Worm (Caenorhabditis elegans): ENCODE data around the gene cdh-3.

cdh-3 gene

DNA sequence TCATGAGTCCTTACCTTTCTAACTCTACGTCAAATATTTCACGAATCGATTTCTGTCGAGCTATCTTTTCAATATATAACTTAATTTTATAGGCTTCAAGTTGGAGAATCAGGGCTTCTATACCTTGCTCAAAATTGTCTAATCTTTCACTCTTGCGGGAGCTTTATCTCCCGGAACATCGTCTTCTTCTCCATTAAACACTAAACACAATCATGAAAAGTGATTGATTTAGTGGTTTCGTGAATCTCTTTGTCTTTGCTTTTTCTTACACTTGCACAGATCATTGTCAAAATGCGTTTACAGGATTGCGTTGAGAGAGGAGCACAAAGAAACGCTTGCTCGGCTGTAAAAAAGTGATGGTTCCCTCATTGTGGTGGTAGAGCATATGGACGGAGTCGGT is 34.2 kb upstream of the cdh-3 start:
- TF ChIP-seq mab-5 (tag; optimal IDR thresholded peaks at IDR 0.05) (peak; percentile 64), unc-55 (GFP tag; optimal IDR thresholded peaks at IDR 0.05) (no peak), Y55F3AM.14 (GFP tag; optimal IDR thresholded peaks at IDR 0.05) (no peak)

DNA sequence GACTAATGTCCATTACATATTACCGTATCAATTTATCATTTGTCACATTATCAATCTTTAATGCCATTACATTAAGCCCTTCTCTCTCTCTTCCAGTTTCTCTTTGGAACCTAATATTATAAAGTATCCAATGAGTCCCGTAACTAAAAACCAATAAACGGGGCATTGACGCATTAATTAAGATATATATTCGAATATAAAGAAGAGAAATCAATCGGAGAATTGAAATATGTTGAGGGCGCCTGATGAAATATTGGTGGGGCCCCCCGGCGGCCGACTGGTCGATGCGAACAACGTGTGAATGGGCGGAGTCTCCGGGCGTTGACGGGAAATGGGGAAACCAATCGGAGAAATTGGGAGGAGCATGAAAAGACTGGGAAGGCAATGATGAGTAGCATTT is 30.0 kb upstream of the cdh-3 start:
- TF ChIP-seq elt-3 (tag; optimal IDR thresholded peaks at IDR 0.05), result no peak
- TF ChIP-seq zag-1 (tag; optimal IDR thresholded peaks at IDR 0.05), result no peak
- TF ChIP-seq C34F6.9 (tag; optimal IDR thresholded peaks at IDR 0.05), result peak; percentile 6
- TF ChIP-seq nhr-25 (tag; optimal IDR thresholded peaks at IDR 0.05), result peak; percentile 9
- no peak for TF ChIP-seq mbf-1 (tag; optimal IDR thresholded peaks at IDR 0.05)
- TF ChIP-seq unc-55 (GFP tag; optimal IDR thresholded peaks at IDR 0.05), result no peak
- peak in 1 of 2 experiments; percentile 68 for TF ChIP-seq lsy-2 (tag; optimal IDR thresholded peaks at IDR 0.05)
- peak; percentile 54 for TF ChIP-seq sem-4 (tag; optimal IDR thresholded peaks at IDR 0.05)
- no peak for TF ChIP-seq ZK546.5 (tag; optimal IDR thresholded peaks at IDR 0.05)
- TF ChIP-seq nhr-10 (tag; optimal IDR thresholded peaks at IDR 0.05), result no peak
- no peak for TF ChIP-seq peb-1 (tag; optimal IDR thresholded peaks at IDR 0.05)
- TF ChIP-seq mab-5 (tag; optimal IDR thresholded peaks at IDR 0.05), result peak; percentile 98
- TF ChIP-seq F13H6.1 (tag; optimal IDR thresholded peaks at IDR 0.05), result peak; percentile 9
- no peak for TF ChIP-seq unc-39 (tag; optimal IDR thresholded peaks at IDR 0.05)
- TF ChIP-seq aly-2 (tag; optimal IDR thresholded peaks at IDR 0.05), result no peak
- TF ChIP-seq ceh-16 (tag; optimal IDR thresholded peaks at IDR 0.05), result no peak
- no peak for TF ChIP-seq dmd-4 (tag; optimal IDR thresholded peaks at IDR 0.05)

DNA sequence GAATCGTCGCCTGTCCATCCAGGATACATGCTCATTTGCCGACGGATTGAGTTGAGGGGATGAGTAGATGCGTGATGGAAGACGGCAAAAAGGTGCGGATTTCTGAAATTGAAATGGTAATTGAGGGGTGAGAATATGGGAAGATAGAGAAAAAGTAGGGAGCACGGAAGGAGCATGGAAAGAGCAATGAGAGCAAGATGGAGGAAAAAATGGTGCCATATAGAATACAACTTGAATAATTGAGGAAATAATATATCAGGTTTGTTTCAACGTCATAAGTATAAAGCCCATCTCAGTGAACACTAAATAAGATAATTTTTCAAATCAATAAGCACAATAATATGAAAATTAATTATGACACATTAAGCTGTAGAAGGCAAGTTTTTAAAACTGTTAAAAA is 29.1 kb upstream of the cdh-3 start, which contains the start of gene mab-5:
mab-5 (minus strand) TSS at position 101 of the 400 bp plus-strand sequence.
- TF ChIP-seq elt-1 (tag; optimal IDR thresholded peaks at IDR 0.05) (no peak), elt-3 (tag; optimal IDR thresholded peaks at IDR 0.05) (no peak), dmd-4 (tag; optimal IDR thresholded peaks at IDR 0.05) (no peak), nhr-21 (tag; optimal IDR thresholded peaks at IDR 0.05) (no peak), aly-2 (tag; optimal IDR thresholded peaks at IDR 0.05) (no peak)

- no peak for TF ChIP-seq blmp-1 (tag; optimal IDR thresholded peaks at IDR 0.05; ENCODE audit: insufficient read depth)
- TF ChIP-seq nhr-129 (tag; optimal IDR thresholded peaks at IDR 0.05), result peak; percentile 38
- peak; percentile 63 for TF ChIP-seq unc-55 (GFP tag; optimal IDR thresholded peaks at IDR 0.05)
- no peak for TF ChIP-seq zag-1 (tag; optimal IDR thresholded peaks at IDR 0.05)
- TF ChIP-seq F13H6.1 (tag; optimal IDR thresholded peaks at IDR 0.05), result peak; percentile 19
- peak; percentile 96 for TF ChIP-seq mab-5 (tag; optimal IDR thresholded peaks at IDR 0.05)
- peak in 1 of 2 experiments; percentile 29 for TF ChIP-seq lsy-2 (tag; optimal IDR thresholded peaks at IDR 0.05)
- no peak for TF ChIP-seq nhr-77 (tag; optimal IDR thresholded peaks at IDR 0.05)
- TF ChIP-seq nhr-6 (tag; optimal IDR thresholded peaks at IDR 0.05), result no peak
Measured at ce11 chrIII:7780566-7781238, 26.5 kb upstream of the cdh-3 start.

- peak in 1 of 2 experiments; percentile 62 for TF ChIP-seq lsy-2 (tag; optimal IDR thresholded peaks at IDR 0.05)
- no peak for TF ChIP-seq nhr-23 (tag; optimal IDR thresholded peaks at IDR 0.05)
Measured at ce11 chrIII:7779313-7779712, 25.1 kb upstream of the cdh-3 start.

DNA sequence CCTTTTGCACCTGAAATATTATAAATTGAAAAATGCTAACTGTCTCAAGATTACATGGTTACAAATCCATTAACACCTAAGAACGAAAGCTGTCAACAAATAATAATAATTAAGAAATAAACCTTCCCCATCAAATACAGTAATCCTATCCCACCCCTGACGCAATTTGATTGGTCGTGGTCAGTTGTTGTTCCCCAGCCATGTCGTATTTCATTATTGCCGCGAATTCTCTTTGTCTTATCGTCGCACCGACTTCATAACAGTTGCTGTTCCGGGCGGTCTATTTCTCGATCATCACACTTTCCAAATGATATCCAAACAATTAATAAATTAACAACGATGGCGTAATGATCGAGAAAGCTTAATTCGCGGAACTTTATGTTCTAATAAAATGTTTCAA is 24.3 kb upstream of the cdh-3 start:
- TF ChIP-seq R02D3.7 (tag; optimal IDR thresholded peaks at IDR 0.05) (no peak), crh-2 (tag; optimal IDR thresholded peaks at IDR 0.05) (no peak), nhr-6 (tag; optimal IDR thresholded peaks at IDR 0.05) (no peak), mab-5 (tag; optimal IDR thresholded peaks at IDR 0.05) (peak; percentile 89), F13H6.1 (tag; optimal IDR thresholded peaks at IDR 0.05) (peak; percentile 14), lin-39 (tag; optimal IDR thresholded peaks at IDR 0.05) (no peak), zag-1 (tag; optimal IDR thresholded peaks at IDR 0.05) (no peak), nhr-77 (tag; optimal IDR thresholded peaks at IDR 0.05) (no peak), ZK546.5 (tag; optimal IDR thresholded peaks at IDR 0.05) (no peak), sma-3 (GFP tag; optimal IDR thresholded peaks at IDR 0.05) (no peak), nhr-129 (tag; optimal IDR thresholded peaks at IDR 0.05) (no peak), ztf-11 (tag; optimal IDR thresholded peaks at IDR 0.05) (no peak), mdl-1 (tag; optimal IDR thresholded peaks at IDR 0.05) (no peak), lsy-2 (tag; optimal IDR thresholded peaks at IDR 0.05) (peak in 1 of 2 experiments; percentile 91), fos-1 (tag; optimal IDR thresholded peaks at IDR 0.05) (no peak)

Measured in whole organism, L2 larva.